Fruit fly (Drosophila melanogaster): ENCODE measurements around the gene psidin.

DNA sequence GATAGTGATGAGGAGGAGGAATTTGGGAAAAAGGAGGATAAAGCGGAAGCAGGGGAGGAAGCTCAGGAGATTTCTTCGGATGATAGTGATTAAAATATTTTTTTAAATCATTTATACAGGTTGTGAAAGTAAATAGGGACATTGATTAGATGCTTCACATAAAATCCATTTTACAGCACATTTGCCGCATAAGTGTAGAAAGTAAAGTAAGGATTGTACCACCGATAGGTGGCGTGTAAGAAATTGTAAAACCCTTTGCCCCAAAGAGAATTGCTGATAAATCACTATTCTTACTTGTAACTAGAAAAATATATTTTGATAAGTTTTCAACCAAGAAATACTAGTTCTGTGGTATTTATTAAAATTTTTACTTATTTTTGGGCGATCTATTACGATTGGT lies 37.5 kb downstream of the psidin start:
- TF ChIP-seq CG8478 (optimal IDR thresholded peaks at IDR 0.05) (no peak), CTCF (optimal IDR thresholded peaks at IDR 0.05) (peak; percentile 76 to 88)
